Fruit fly (Drosophila melanogaster) whole organism, embryonic: ENCODE data around the gene lap.

Source experiments
- Atf6 ChIP-seq: fragments of 200-800 bp; sonication (Bioruptor generic); IDR thresholded peaks from 2 replicates; pipeline ENCODE4 v1.3.6; 2022; ENCODE audit warnings: missing biosample characterization, missing genetic modification characterization
- B-H1 ChIP-seq: fragments of 200-800 bp; sonication (Bioruptor generic); IDR thresholded peaks from 3 replicates; pipeline ENCODE4 v1.3.6; 2022; ENCODE audit warnings: missing biosample characterization, missing genetic modification characterization
- CG10979 ChIP-seq: fragments of 200-800 bp; sonication (Bioruptor generic); optimal IDR thresholded peaks from 2 replicates; lab custom pipeline; 2018; ENCODE audit warnings: missing biosample characterization, mild to moderate bottlenecking, missing genetic modification characterization, moderate library complexity
- CG12769 ChIP-seq: fragments of 200-800 bp; sonication (Bioruptor generic); optimal IDR thresholded peaks from 2 replicates; lab custom pipeline; 2019; ENCODE audit warnings: missing biosample characterization, mild to moderate bottlenecking, missing genetic modification characterization, moderate library complexity
- CG14441 ChIP-seq: fragments of 200-800 bp; sonication (Bioruptor generic); IDR thresholded peaks from 2 replicates; pipeline ENCODE4 v1.3.6; 2022; ENCODE audit warnings: missing biosample characterization, missing genetic modification characterization
- CG14710 ChIP-seq: fragments of 200-800 bp; sonication (Bioruptor generic); optimal IDR thresholded peaks from 3 replicates; lab custom pipeline; 2019; ENCODE audit warnings: missing biosample characterization, mild to moderate bottlenecking, missing genetic modification characterization, moderate library complexity
- CG15514 ChIP-seq: fragments of 200-800 bp; sonication (Bioruptor generic); optimal IDR thresholded peaks from 3 replicates; lab custom pipeline; 2017; ENCODE audit warnings: missing biosample characterization, missing genetic modification characterization, mild to moderate bottlenecking, moderate library complexity, missing genetic modification reagents
- CG16815 ChIP-seq: fragments of 200-800 bp; sonication (Bioruptor generic); optimal IDR thresholded peaks from 3 replicates; lab custom pipeline; 2017; ENCODE audit warnings: missing biosample characterization, mild to moderate bottlenecking, missing genetic modification characterization
- CG1832 ChIP-seq: fragments of 200-800 bp; sonication (Bioruptor generic); optimal IDR thresholded peaks from 2 replicates; lab custom pipeline; 2017; ENCODE audit warnings: missing biosample characterization, mild to moderate bottlenecking, missing genetic modification characterization, inconsistent platforms
- CG2875 ChIP-seq: fragments of 200-800 bp; sonication (Bioruptor generic); optimal IDR thresholded peaks from 2 replicates; lab custom pipeline; 2017; ENCODE audit warnings: missing biosample characterization, mild to moderate bottlenecking, missing genetic modification characterization, missing genetic modification reagents
- CG42726 ChIP-seq: fragments of 200-800 bp; sonication (Bioruptor generic); IDR thresholded peaks from 2 replicates; pipeline ENCODE4 v1.3.6; 2022; ENCODE audit warnings: missing biosample characterization, missing genetic modification characterization; ENCODE audit not compliant: partially characterized antibody
- CG5953 ChIP-seq: fragments of 200-800 bp; sonication (Bioruptor generic); IDR thresholded peaks from 2 replicates; pipeline ENCODE4 v1.3.6; 2022; ENCODE audit warnings: missing biosample characterization, missing genetic modification characterization
- CG6791 ChIP-seq: fragments of 200-800 bp; sonication (Bioruptor generic); IDR thresholded peaks from 3 replicates; pipeline ENCODE4 v1.3.6; 2022; ENCODE audit warnings: missing biosample characterization, missing genetic modification characterization; ENCODE audit not compliant: partially characterized antibody
- CG6854 ChIP-seq: fragments of 200-800 bp; sonication (Bioruptor generic); optimal IDR thresholded peaks from 3 replicates; lab custom pipeline; 2017; ENCODE audit warnings: missing biosample characterization, mild to moderate bottlenecking, missing genetic modification characterization
- CG9817 ChIP-seq: fragments of 200-800 bp; sonication (Bioruptor generic); optimal IDR thresholded peaks from 2 replicates; lab custom pipeline; 2018; ENCODE audit warnings: missing biosample characterization, mild to moderate bottlenecking, missing genetic modification characterization, moderate library complexity
- CG9932 ChIP-seq: fragments of 200-800 bp; sonication (Bioruptor generic); IDR thresholded peaks from 2 replicates; pipeline ENCODE4 v1.3.6; 2022; ENCODE audit warnings: missing biosample characterization, missing genetic modification characterization
- CTCF ChIP-seq: fragments of 200-800 bp; sonication (Bioruptor generic); optimal IDR thresholded peaks from 2 replicates; lab custom pipeline; 2017; ENCODE audit warnings: missing biosample characterization, mild to moderate bottlenecking, missing genetic modification characterization, moderate library complexity
- D19A ChIP-seq: fragments of 200-800 bp; optimal IDR thresholded peaks from 3 replicates; lab custom pipeline; 2019; ENCODE audit warnings: missing biosample characterization, mild to moderate bottlenecking, missing genetic modification characterization, moderate library complexity
- Deaf1 ChIP-seq: fragments of 200-800 bp; optimal IDR thresholded peaks from 3 replicates; lab custom pipeline; 2019; ENCODE audit warnings: missing biosample characterization, mild to moderate bottlenecking, missing genetic modification characterization, moderate library complexity
- Dip3 ChIP-seq: fragments of 200-800 bp; sonication (Bioruptor generic); optimal IDR thresholded peaks from 3 replicates; lab custom pipeline; 2016; ENCODE audit warnings: missing biosample characterization, missing genetic modification characterization
- Doc2 ChIP-seq: fragments of 200-800 bp; sonication (Bioruptor generic); IDR thresholded peaks from 2 replicates; pipeline ENCODE4 v1.3.6; 2022; ENCODE audit warnings: missing biosample characterization, missing genetic modification characterization
- Ets97D ChIP-seq: fragments of 200-800 bp; sonication (Bioruptor generic); optimal IDR thresholded peaks from 3 replicates; lab custom pipeline; 2016; ENCODE audit warnings: missing biosample characterization, missing genetic modification characterization
- Hmx ChIP-seq: fragments of 200-800 bp; sonication (Bioruptor generic); optimal IDR thresholded peaks from 2 replicates; lab custom pipeline; 2016; ENCODE audit warnings: missing biosample characterization, missing genetic modification characterization
- Kr ChIP-seq: fragments of 200-800 bp; sonication (Bioruptor generic); optimal IDR thresholded peaks from 2 replicates; lab custom pipeline; 2017; ENCODE audit warnings: missing biosample characterization, mild to moderate bottlenecking, missing genetic modification characterization
- Meics ChIP-seq: fragments of 200-800 bp; sonication (Bioruptor generic); optimal IDR thresholded peaks from 2 replicates; lab custom pipeline; 2017; ENCODE audit warnings: missing biosample characterization, mild to moderate bottlenecking, missing genetic modification characterization
- Optix ChIP-seq: fragments of 200-800 bp; sonication (Bioruptor generic); IDR thresholded peaks from 3 replicates; pipeline ENCODE4 v1.3.6; 2022; ENCODE audit warnings: missing biosample characterization, missing genetic modification characterization
- Ptx1 ChIP-seq: fragments of 200-800 bp; sonication (Bioruptor generic); IDR thresholded peaks from 2 replicates; pipeline ENCODE4 v1.3.6; 2022; ENCODE audit warnings: missing biosample characterization, missing genetic modification characterization
- Ravus ChIP-seq: fragments of 200-800 bp; sonication (Bioruptor generic); IDR thresholded peaks from 2 replicates; pipeline ENCODE4 v1.3.6; 2022; ENCODE audit warnings: missing biosample characterization, missing genetic modification characterization
- Sox100B ChIP-seq: fragments of 200-800 bp; sonication (Bioruptor generic); optimal IDR thresholded peaks from 3 replicates; lab custom pipeline; 2018; ENCODE audit warnings: missing biosample characterization, mild to moderate bottlenecking, missing genetic modification characterization
- Sox102F ChIP-seq: fragments of 200-800 bp; sonication (Bioruptor generic); optimal IDR thresholded peaks from 2 replicates; lab custom pipeline; 2018; ENCODE audit warnings: missing biosample characterization, mild to moderate bottlenecking, missing genetic modification characterization, moderate library complexity
- Sry-β ChIP-seq: fragments of 200-800 bp; sonication (Bioruptor generic); optimal IDR thresholded peaks from 2 replicates; lab custom pipeline; 2018; ENCODE audit warnings: missing biosample characterization, mild to moderate bottlenecking, missing genetic modification characterization, moderate library complexity
- Tbp ChIP-seq: fragments of >200 bp; optimal IDR thresholded peaks from 2 replicates; lab custom pipeline; 2018; ENCODE audit warnings: missing biosample characterization, missing genetic modification characterization
- chif ChIP-seq, 2 experiments: fragments of 200-800 bp; sonication (Bioruptor generic); optimal IDR thresholded peaks; 3 replicates each; lab custom pipeline; 2016; ENCODE audit warnings: missing biosample characterization in 2 of 2, missing genetic modification characterization in 2 of 2
- chm ChIP-seq: fragments of 200-800 bp; sonication (Bioruptor generic); IDR thresholded peaks from 2 replicates; pipeline ENCODE4 v1.3.6; 2022; ENCODE audit warnings: missing biosample characterization, missing genetic modification characterization
- ci ChIP-seq: fragments of 200-800 bp; sonication (Bioruptor generic); IDR thresholded peaks from 3 replicates; pipeline ENCODE4 v1.3.6; 2022; ENCODE audit warnings: missing biosample characterization, missing genetic modification characterization
- exex ChIP-seq: fragments of 200-800 bp; sonication (Bioruptor generic); optimal IDR thresholded peaks from 4 replicates; lab custom pipeline; 2018; ENCODE audit warnings: missing biosample characterization, mild to moderate bottlenecking, missing genetic modification characterization, moderate library complexity
- hth ChIP-seq: fragments of >200 bp; optimal IDR thresholded peaks from 2 replicates; lab custom pipeline; 2017; ENCODE audit warnings: inconsistent platforms
- ind ChIP-seq: fragments of 200-800 bp; sonication (Bioruptor generic); optimal IDR thresholded peaks from 3 replicates; lab custom pipeline; 2016; ENCODE audit warnings: missing biosample characterization, missing genetic modification characterization
- jing ChIP-seq: fragments of 200-800 bp; sonication (Bioruptor generic); optimal IDR thresholded peaks from 2 replicates; lab custom pipeline; 2018; ENCODE audit warnings: missing biosample characterization, mild to moderate bottlenecking, missing genetic modification characterization
- onecut ChIP-seq: fragments of 200-800 bp; sonication (Bioruptor generic); IDR thresholded peaks from 2 replicates; pipeline ENCODE4 v1.3.6; 2022; ENCODE audit warnings: missing biosample characterization, missing genetic modification characterization
- p53 ChIP-seq: fragments of 200-800 bp; sonication (Bioruptor generic); optimal IDR thresholded peaks from 2 replicates; lab custom pipeline; 2016; ENCODE audit warnings: missing biosample characterization, missing genetic modification characterization
- pan ChIP-seq, 4 experiments: fragments of >200 bp in 3 of 4; fragments of 200-800 bp in 1 of 4; sonication (Bioruptor generic) in 1 of 4; optimal IDR thresholded peaks in 3 of 4; IDR thresholded peaks in 1 of 4; 2 replicates each; pipeline versions ENCODE4 v1.3.6 to Lab custom; 2017 to 2022; ENCODE audit warnings: missing biosample characterization in 2 of 4, missing genetic modification characterization in 2 of 4, mixed read lengths in 1 of 4
- pb ChIP-seq: fragments of 200-800 bp; sonication (Bioruptor generic); optimal IDR thresholded peaks from 3 replicates; lab custom pipeline; 2016; ENCODE audit warnings: missing biosample characterization, missing genetic modification characterization
- pzg ChIP-seq: fragments of 200-800 bp; sonication (Bioruptor generic); optimal IDR thresholded peaks from 3 replicates; lab custom pipeline; 2018; ENCODE audit warnings: missing biosample characterization, mild to moderate bottlenecking, missing genetic modification characterization, moderate library complexity
- ranshi ChIP-seq: fragments of 200-800 bp; sonication (Bioruptor generic); IDR thresholded peaks from 2 replicates; pipeline ENCODE4 v1.3.6; 2022; ENCODE audit warnings: missing biosample characterization, missing genetic modification characterization
- sd ChIP-seq: fragments of 200-800 bp; sonication (Bioruptor generic); optimal IDR thresholded peaks from 3 replicates; lab custom pipeline; 2018; ENCODE audit warnings: missing biosample characterization, mild to moderate bottlenecking, missing genetic modification characterization, moderate library complexity
- so ChIP-seq: fragments of 200-800 bp; sonication (Bioruptor generic); IDR thresholded peaks from 3 replicates; pipeline ENCODE4 v1.3.6; 2022; ENCODE audit warnings: missing biosample characterization, missing genetic modification characterization
- trem ChIP-seq: fragments of 200-800 bp; optimal IDR thresholded peaks from 3 replicates; lab custom pipeline; 2019; ENCODE audit warnings: missing biosample characterization, mild to moderate bottlenecking, missing genetic modification characterization, moderate library complexity
- usp ChIP-seq: fragments of >200 bp; optimal IDR thresholded peaks from 2 replicates; lab custom pipeline; 2017; ENCODE audit warnings: missing biosample characterization, missing genetic modification characterization

The lap gene

dm6 chr3R:7150544-7151406, 36.0 kb upstream of the lap start, which contains the start of the genes gfzf and Sas-4 (continued):
- TF ChIP-seq pb (GFP tag; lab: Kevin White, UChicago) = no peak
- no peak for TF ChIP-seq exex (tag; lab: Kevin White, UChicago)
- TF ChIP-seq CG12769 (tag; lab: Kevin White, UChicago) = no peak
- no peak for TF ChIP-seq Kr (GFP tag; lab: Kevin White, UChicago)
- TF ChIP-seq Optix (GFP tag; lab: Robert Waterston, UW) = peak; percentile 44; the same call in 1 of the 3 replicates
- peak; percentile 72 for TF ChIP-seq ind (GFP tag; lab: Kevin White, UChicago)
- peak; percentile 50 for TF ChIP-seq trem
- TF ChIP-seq Atf6 (GFP tag; lab: Robert Waterston, UW) = peak; percentile 38; the same call in 1 of the 2 replicates
- TF ChIP-seq CG5953 (GFP tag; lab: Robert Waterston, UW) = 0 out of 2 replicates have a peak, but pooled peaks have one; percentile 15
- TF ChIP-seq CG14710 = peak; percentile 78
- no peak for TF ChIP-seq D19A (tag; lab: Kevin White, UChicago)
- TF ChIP-seq Ravus (GFP tag; lab: Robert Waterston, UW) = no peak; the same call in 1 of the 2 replicates
- no peak for TF ChIP-seq so (GFP tag; lab: Robert Waterston, UW)
- TF ChIP-seq Hmx = no peak
- TF ChIP-seq onecut = no peak
- TF ChIP-seq Sry-β = no peak
- no peak for TF ChIP-seq Ets97D (GFP tag; lab: Kevin White, UChicago)
- TF ChIP-seq pan (optimal IDR thresholded peaks at IDR 0.05; lab: Kevin White, UChicago) = no peak
- TF ChIP-seq pan (GFP tag; optimal IDR thresholded peaks at IDR 0.05 in 1 of 2, IDR thresholded peaks at IDR 0.05 in 1 of 2) = peak in 1 of 2 experiments; percentile 64
- no peak for TF ChIP-seq p53
- TF ChIP-seq B-H1 (GFP tag; lab: Robert Waterston, UW) = no peak; the same call in 2 of the 3 replicates
- TF ChIP-seq CG6791 (GFP tag; lab: Robert Waterston, UW) = no peak
- TF ChIP-seq Ptx1 = peak; percentile 73
- peak; percentile 59 for TF ChIP-seq Dip3 (GFP tag; lab: Kevin White, UChicago)
- TF ChIP-seq CG42726 (GFP tag; lab: Robert Waterston, UW) = no peak
- TF ChIP-seq ranshi (GFP tag; lab: Robert Waterston, UW) = no peak; the same call in 1 of the 2 replicates
- TF ChIP-seq CG6854 (GFP tag; lab: Kevin White, UChicago) = no peak
- peak; percentile 79 for TF ChIP-seq CG9932 (GFP tag; lab: Robert Waterston, UW)
- peak; percentile 60 for TF ChIP-seq CG9817 (tag; lab: Kevin White, UChicago)
- TF ChIP-seq CG10979 = peak; percentile 35
- no peak for TF ChIP-seq jing (GFP tag; lab: Kevin White, UChicago)
- no peak for TF ChIP-seq Tbp (GFP tag; lab: Kevin White, UChicago)
- TF ChIP-seq pzg = peak; percentile 33
- TF ChIP-seq CG15514 (GFP tag; lab: Kevin White, UChicago) = peak; percentile 47
- TF ChIP-seq chm (GFP tag; lab: Robert Waterston, UW) = no peak
- peak; percentile 53 for TF ChIP-seq CG16815 (GFP tag; lab: Kevin White, UChicago)
- no peak for TF ChIP-seq usp (GFP tag; lab: Kevin White, UChicago)
- no peak for TF ChIP-seq Deaf1
- TF ChIP-seq CG14441 (GFP tag; lab: Robert Waterston, UW) = peak; percentile 57
- peak; percentile 50 to 51 for TF ChIP-seq chif (GFP tag; optimal IDR thresholded peaks at IDR 0.05; lab: Kevin White, UChicago)
- peak; percentile 51 for TF ChIP-seq Meics
- peak; percentile 50 for TF ChIP-seq Sox102F
- peak; percentile 37 for TF ChIP-seq Sox100B (GFP tag; lab: Kevin White, UChicago)
- no peak for TF ChIP-seq CG1832 (GFP tag; lab: Kevin White, UChicago)
- no peak for TF ChIP-seq Doc2 (GFP tag; lab: Robert Waterston, UW)
- peak; percentile 2 for TF ChIP-seq CTCF (GFP tag; lab: Kevin White, UChicago)
- TF ChIP-seq ci (GFP tag; lab: Robert Waterston, UW) = peak; percentile 44; the same call in 1 of the 3 replicates
- TF ChIP-seq CG2875 = peak; percentile 40
- TF ChIP-seq hth = no peak
- TF ChIP-seq sd (tag; lab: Kevin White, UChicago) = peak; percentile 10
